Worm (Caenorhabditis elegans): ENCODE measurements around the gene Y57G11C.33.

Y57G11C.33 gene

ce11 chrIV:14655916-14656315, 963 bp upstream of the Y57G11C.33 start:
- TF ChIP-seq snpc-1.2 (GFP tag; IDR thresholded peaks at IDR 0.05) = 0 out of 2 replicates have a peak, but pooled peaks have one; percentile 52
- peak; percentile 61 for TF ChIP-seq set-16 (GFP tag; IDR thresholded peaks at IDR 0.05)

ce11 chrIV:14658054-14658631, 1.3 kb downstream of the Y57G11C.33 start, which contains the start of gene anoh-2:
Gene anoh-2 (plus strand): TSS chrIV:14658308.
- TF ChIP-seq aha-1 (tag) (peak; percentile 96), arid-1 (GFP tag; conservative IDR thresholded peaks at IDR 0.05) (no peak), F49E8.2 (tag; optimal IDR thresholded peaks at IDR 0.05; ENCODE audit: borderline replicate concordance) (peak; percentile 7), daf-16 (GFP tag; optimal IDR thresholded peaks at IDR 0.05) (peak in 1 of 2 experiments; percentile 11), daf-16 (tag; optimal IDR thresholded peaks at IDR 0.05) (no peak), mdt-29 (GFP tag; IDR thresholded peaks at IDR 0.05) (no peak), nhr-237 (tag; optimal IDR thresholded peaks at IDR 0.05) (no peak), attf-4 (tag; optimal IDR thresholded peaks at IDR 0.05) (no peak), daf-12 (tag; optimal IDR thresholded peaks at IDR 0.05) (no peak), lin-13 (GFP tag; optimal IDR thresholded peaks at IDR 0.05) (no peak), nhr-102 (tag; optimal IDR thresholded peaks at IDR 0.05) (peak; percentile 27), mes-2 (tag; optimal IDR thresholded peaks at IDR 0.05; ENCODE audit: poor library complexity, severe bottlenecking) (no peak), T20F7.1 (GFP tag; optimal IDR thresholded peaks at IDR 0.05) (no peak), lin-15B (tag; optimal IDR thresholded peaks at IDR 0.05) (no peak), F37D6.2 (tag; optimal IDR thresholded peaks at IDR 0.05) (no peak), gei-8 (GFP tag; optimal IDR thresholded peaks at IDR 0.05) (no peak), lin-38 (GFP tag; IDR thresholded peaks at IDR 0.05) (peak; percentile 36), aly-2 (tag; optimal IDR thresholded peaks at IDR 0.05) (no peak), nhr-76 (tag; optimal IDR thresholded peaks at IDR 0.05) (no peak), nhr-11 (tag; optimal IDR thresholded peaks at IDR 0.05) (no peak), snpc-1.2 (GFP tag; IDR thresholded peaks at IDR 0.05) (peak; percentile 86), fkh-10 (GFP tag; optimal IDR thresholded peaks at IDR 0.05) (no peak), snpc-4 (tag; optimal IDR thresholded peaks at IDR 0.05) (no peak), fos-1 (tag; optimal IDR thresholded peaks at IDR 0.05) (no peak), lir-3 (tag; optimal IDR thresholded peaks at IDR 0.05) (no peak), ama-1 (optimal IDR thresholded peaks at IDR 0.05) (no peak), daf-19 (GFP tag; conservative IDR thresholded peaks at IDR 0.05) (no peak), F44E2.7 (GFP tag; IDR thresholded peaks at IDR 0.05) (no peak), nhr-111 (GFP tag; optimal IDR thresholded peaks at IDR 0.05) (no peak), mep-1 (tag; optimal IDR thresholded peaks at IDR 0.05) (no peak), madf-9 (GFP tag; conservative IDR thresholded peaks at IDR 0.05) (no peak)

- no peak for TF ChIP-seq lin-29 (GFP tag; IDR thresholded peaks at IDR 0.05)
- peak; percentile 59 for TF ChIP-seq aha-1 (tag)
Measured at ce11 chrIV:14658927-14659326, 2.0 kb downstream of the Y57G11C.33 start.

- TF ChIP-seq mes-2 (tag; optimal IDR thresholded peaks at IDR 0.05; ENCODE audit: poor library complexity, severe bottlenecking) (no peak), zfp-3 (GFP tag; conservative IDR thresholded peaks at IDR 0.05) (no peak), ZK337.2 (GFP tag; IDR thresholded peaks at IDR 0.05) (no peak), unc-62 (GFP tag; optimal IDR thresholded peaks at IDR 0.05 in 1 of 2) (peak in 1 of 2 experiments; percentile 53), unc-62 (tag; optimal IDR thresholded peaks at IDR 0.05) (no peak), nhr-11 (tag; optimal IDR thresholded peaks at IDR 0.05) (no peak), rbr-2 (tag; optimal IDR thresholded peaks at IDR 0.05) (no peak), jun-1 (tag; optimal IDR thresholded peaks at IDR 0.05) (no peak), Y5F2A.4 (GFP tag; optimal IDR thresholded peaks at IDR 0.05) (no peak), egl-27 (tag; optimal IDR thresholded peaks at IDR 0.05) (no peak)
Measured at ce11 chrIV:14661370-14661769, 4.5 kb downstream of the Y57G11C.33 start.

Measured in whole organism, L4 larva.